Worm (Caenorhabditis elegans) whole organism, mixed stage, embryonic: ENCODE measurements around the gene phf-31.

Source experiments
- M03D4.4 ChIP-seq: sonication (generic microtip); optimal IDR thresholded peaks from 2 replicates; lab custom pipeline; 2017; ENCODE audit warnings: mild to moderate bottlenecking, missing genetic modification characterization, missing compliant biosample characterization
- bed-3 ChIP-seq: fragments of 200-800 bp; sonication (Bioruptor generic); optimal IDR thresholded peaks from 3 replicates; lab custom pipeline; 2018; ENCODE audit warnings: mild to moderate bottlenecking, missing genetic modification characterization, moderate library complexity, missing compliant biosample characterization
- blmp-1 ChIP-seq: fragments of 150-350 bp; optimal IDR thresholded peaks from 2 replicates; lab custom pipeline; 2014; ENCODE audit warnings: missing biosample characterization, missing genetic modification characterization
- ceh-39 ChIP-seq: fragments of 150-350 bp; optimal IDR thresholded peaks from 2 replicates; lab custom pipeline; 2014; ENCODE audit warnings: missing biosample characterization, missing genetic modification characterization
- ceh-43 ChIP-seq: fragments of 200-800 bp; sonication (Bioruptor generic); optimal IDR thresholded peaks from 2 replicates; lab custom pipeline; 2018; ENCODE audit warnings: mild to moderate bottlenecking, missing genetic modification characterization, moderate library complexity, missing compliant biosample characterization
- ces-1 ChIP-seq: fragments of 150-350 bp; optimal IDR thresholded peaks from 2 replicates; lab custom pipeline; 2014; ENCODE audit warnings: missing biosample characterization, missing genetic modification reagents, missing genetic modification characterization
- cnd-1 ChIP-seq: fragments of 200-800 bp; sonication (Bioruptor generic); optimal IDR thresholded peaks from 2 replicates; lab custom pipeline; 2018; ENCODE audit warnings: mild to moderate bottlenecking, missing genetic modification characterization, missing compliant biosample characterization
- drap-1 ChIP-seq: fragments of 200-800 bp; sonication (Bioruptor generic); optimal IDR thresholded peaks from 3 replicates; lab custom pipeline; 2018; ENCODE audit warnings: mild to moderate bottlenecking, missing genetic modification characterization, missing compliant biosample characterization
- elt-1 ChIP-seq: sonication (generic microtip); optimal IDR thresholded peaks from 2 replicates; lab custom pipeline; 2017; ENCODE audit warnings: missing genetic modification characterization, mild to moderate bottlenecking, missing compliant biosample characterization, antibody characterized with exemption, moderate library complexity, borderline replicate concordance; ENCODE audit not compliant: insufficient read depth
- flh-1 ChIP-seq: fragments of 200-800 bp; sonication (Bioruptor generic); optimal IDR thresholded peaks from 2 replicates; lab custom pipeline; 2018; ENCODE audit warnings: mild to moderate bottlenecking, missing genetic modification characterization, moderate library complexity, missing compliant biosample characterization
- ham-2 ChIP-seq: fragments of 200-800 bp; sonication (Bioruptor generic); optimal IDR thresholded peaks from 2 replicates; lab custom pipeline; 2018; ENCODE audit warnings: mild to moderate bottlenecking, missing genetic modification characterization, missing compliant biosample characterization
- hlh-1 ChIP-seq: fragments of 150-350 bp; optimal IDR thresholded peaks from 2 replicates; lab custom pipeline; 2014; ENCODE audit warnings: missing biosample characterization, missing genetic modification reagents, missing genetic modification characterization
- lin-13 ChIP-seq: fragments of 150-350 bp; optimal IDR thresholded peaks from 2 replicates; lab custom pipeline; 2014; ENCODE audit warnings: missing biosample characterization, missing genetic modification characterization
- lin-32 ChIP-seq: fragments of 200-800 bp; sonication (Bioruptor generic); optimal IDR thresholded peaks from 2 replicates; lab custom pipeline; 2018; ENCODE audit warnings: mild to moderate bottlenecking, missing genetic modification characterization, missing compliant biosample characterization
- mab-5 ChIP-seq: fragments of 150-350 bp; optimal IDR thresholded peaks from 2 replicates; lab custom pipeline; 2014; ENCODE audit warnings: missing biosample characterization, missing genetic modification characterization
- mep-1 ChIP-seq: fragments of 150-350 bp; optimal IDR thresholded peaks from 2 replicates; lab custom pipeline; 2017; ENCODE audit warnings: missing biosample characterization, missing genetic modification reagents, missing genetic modification characterization, inconsistent platforms
- nhr-12 ChIP-seq: fragments of 150-350 bp; optimal IDR thresholded peaks from 2 replicates; lab custom pipeline; 2014; ENCODE audit warnings: missing biosample characterization, missing genetic modification characterization
- nhr-2 ChIP-seq: fragments of 150-350 bp; optimal IDR thresholded peaks from 2 replicates; lab custom pipeline; 2014; ENCODE audit warnings: missing biosample characterization, missing genetic modification characterization
- nhr-237 ChIP-seq: fragments of 150-350 bp; optimal IDR thresholded peaks from 2 replicates; lab custom pipeline; 2014; ENCODE audit warnings: missing biosample characterization, missing genetic modification characterization
- pha-4 ChIP-seq: fragments of 150-350 bp; optimal IDR thresholded peaks from 2 replicates; lab custom pipeline; 2018; ENCODE audit warnings: missing biosample characterization, missing genetic modification reagents, missing genetic modification characterization
- sem-2 ChIP-seq: fragments of 200-800 bp; sonication (Bioruptor generic); optimal IDR thresholded peaks from 2 replicates; lab custom pipeline; 2018; ENCODE audit warnings: mild to moderate bottlenecking, missing genetic modification characterization, missing compliant biosample characterization
- sptf-1 ChIP-seq: sonication (generic microtip); optimal IDR thresholded peaks from 2 replicates; lab custom pipeline; 2017; ENCODE audit warnings: mild to moderate bottlenecking, missing genetic modification characterization, moderate library complexity, missing compliant biosample characterization
- unc-120 ChIP-seq: sonication (generic microtip); optimal IDR thresholded peaks from 2 replicates; lab custom pipeline; 2017; ENCODE audit warnings: missing genetic modification characterization, missing compliant biosample characterization; ENCODE audit not compliant: poor library complexity, severe bottlenecking
- unc-62 ChIP-seq: fragments of 150-350 bp; optimal IDR thresholded peaks from 2 replicates; lab custom pipeline; 2014; ENCODE audit warnings: missing biosample characterization, missing genetic modification reagents, missing genetic modification characterization
- zip-8 ChIP-seq: fragments of 150-350 bp; optimal IDR thresholded peaks from 2 replicates; lab custom pipeline; 2014; ENCODE audit warnings: missing biosample characterization, missing genetic modification characterization
- ztf-11 ChIP-seq: fragments of 150-350 bp; optimal IDR thresholded peaks from 2 replicates; lab custom pipeline; 2014; ENCODE audit warnings: missing biosample characterization, missing genetic modification characterization

phf-31 gene

ce11 chrX:10677009-10677408, 4.8 kb upstream of the phf-31 start, which contains the start of gene F13E6.1:
F13E6.1 (minus strand) TSS chrX:10677109.
- TF ChIP-seq ham-2 (GFP tag; lab: Kevin White, UChicago) (no peak), nhr-2 (tag; lab: Kevin White, UChicago) (no peak), hlh-1 (tag; lab: Kevin White, UChicago) (no peak), lin-32 (GFP tag; lab: Kevin White, UChicago) (no peak), lin-13 (no peak), bed-3 (GFP tag; lab: Kevin White, UChicago) (no peak), sem-2 (GFP tag; lab: Kevin White, UChicago) (no peak), M03D4.4 (no peak)

- TF ChIP-seq ces-1 (GFP tag; lab: Kevin White, UChicago) (peak; percentile 79), elt-1 (tag; lab: Kevin White, UChicago) (peak; percentile 32), hlh-1 (tag; lab: Kevin White, UChicago) (no peak), M03D4.4 (no peak), ham-2 (GFP tag; lab: Kevin White, UChicago) (peak; percentile 36), unc-120 (peak; percentile 9), ceh-39 (peak; percentile 31), sptf-1 (tag; lab: Kevin White, UChicago) (peak; percentile 34)
These were observed 4.2 kb upstream of the phf-31 start for ce11 chrX:10677552-10677951.

ce11 chrX:10678081-10678736, 3.6 kb upstream of the phf-31 start:
- TF ChIP-seq cnd-1 (tag; lab: Kevin White, UChicago) (peak; percentile 7), nhr-237 (tag; lab: Kevin White, UChicago) (peak; percentile 28), ces-1 (GFP tag; lab: Kevin White, UChicago) (no peak)

- TF ChIP-seq pha-4 (peak; percentile 46), lin-13 (peak; percentile 1), nhr-2 (tag; lab: Kevin White, UChicago) (peak; percentile 14), mab-5 (tag; lab: Kevin White, UChicago) (no peak)
These were observed 2.6 kb upstream of the phf-31 start for ce11 chrX:10679193-10679592.

- TF ChIP-seq hlh-1 (tag; lab: Kevin White, UChicago) (peak; percentile 30), unc-62 (GFP tag; lab: Kevin White, UChicago) (peak; percentile 78), zip-8 (no peak), unc-120 (peak; percentile 61)
These were observed 2.7 kb downstream of the phf-31 start for ce11 chrX:10684533-10684932.

ce11 chrX:10686487-10686886, 4.7 kb downstream of the phf-31 start:
- TF ChIP-seq lin-32 (GFP tag; lab: Kevin White, UChicago), result no peak
- TF ChIP-seq unc-62 (GFP tag; lab: Kevin White, UChicago), result peak; percentile 11
- TF ChIP-seq ceh-39, result no peak
- no peak for TF ChIP-seq ztf-11 (tag; lab: Kevin White, UChicago)
- TF ChIP-seq, all 35 proteins: peak for 1

ce11 chrX:10687317-10687716, 5.5 kb downstream of the phf-31 start:
- TF ChIP-seq ceh-43 (no peak), nhr-237 (tag; lab: Kevin White, UChicago) (no peak), ztf-11 (tag; lab: Kevin White, UChicago) (no peak), bed-3 (GFP tag; lab: Kevin White, UChicago) (no peak), nhr-12 (no peak), mep-1 (tag; lab: Kevin White, UChicago) (no peak), pha-4 (no peak), hlh-1 (tag; lab: Kevin White, UChicago) (no peak), drap-1 (GFP tag; lab: Kevin White, UChicago) (no peak), blmp-1 (tag; lab: Kevin White, UChicago) (no peak), unc-62 (GFP tag; lab: Kevin White, UChicago) (no peak), lin-32 (GFP tag; lab: Kevin White, UChicago) (no peak), ham-2 (GFP tag; lab: Kevin White, UChicago) (no peak), ces-1 (GFP tag; lab: Kevin White, UChicago) (no peak), zip-8 (no peak), flh-1 (GFP tag; lab: Kevin White, UChicago) (no peak), sptf-1 (tag; lab: Kevin White, UChicago) (no peak)
- TF ChIP-seq, all 35 proteins: peak for 0
